Worm (Caenorhabditis elegans) whole organism, L4 larva: Measurements from ENCODE around the gene C17B7.14.

Source experiments
- F49E8.2 ChIP-seq: sonication (generic microtip); optimal IDR thresholded peaks from 2 replicates; lab custom pipeline; 2016; ENCODE audit warnings: missing compliant biosample characterization, mild to moderate bottlenecking, missing genetic modification characterization, borderline replicate concordance
- attf-4 ChIP-seq: sonication (generic microtip); optimal IDR thresholded peaks from 3 replicates; lab custom pipeline; 2017; ENCODE audit warnings: missing biosample characterization, missing genetic modification characterization
- egl-27 ChIP-seq: sonication (generic microtip); optimal IDR thresholded peaks from 3 replicates; lab custom pipeline; 2017; ENCODE audit warnings: missing biosample characterization, missing genetic modification reagents, missing genetic modification characterization
- jun-1 ChIP-seq: fragments of 150-350 bp; optimal IDR thresholded peaks from 2 replicates; lab custom pipeline; 2014; ENCODE audit warnings: missing biosample characterization, missing genetic modification reagents, missing genetic modification characterization
- lin-29 ChIP-seq: fragments of 200-800 bp; sonication (Bioruptor generic); IDR thresholded peaks from 2 replicates; pipeline ENCODE4 v1.3.6; 2022; ENCODE audit warnings: missing genetic modification reagents, missing genetic modification characterization, missing compliant biosample characterization
- mdl-1 ChIP-seq, 2 experiments: fragments of 150-350 bp in 1 of 2; sonication (generic microtip) in 1 of 2; optimal IDR thresholded peaks; 2 replicates each; lab custom pipeline; 2014 to 2017; ENCODE audit warnings: missing biosample characterization in 2 of 2, missing genetic modification characterization in 2 of 2
- nhr-6 ChIP-seq: fragments of 150-350 bp; optimal IDR thresholded peaks from 2 replicates; lab custom pipeline; 2014; ENCODE audit warnings: missing biosample characterization, missing genetic modification characterization

DNA sequence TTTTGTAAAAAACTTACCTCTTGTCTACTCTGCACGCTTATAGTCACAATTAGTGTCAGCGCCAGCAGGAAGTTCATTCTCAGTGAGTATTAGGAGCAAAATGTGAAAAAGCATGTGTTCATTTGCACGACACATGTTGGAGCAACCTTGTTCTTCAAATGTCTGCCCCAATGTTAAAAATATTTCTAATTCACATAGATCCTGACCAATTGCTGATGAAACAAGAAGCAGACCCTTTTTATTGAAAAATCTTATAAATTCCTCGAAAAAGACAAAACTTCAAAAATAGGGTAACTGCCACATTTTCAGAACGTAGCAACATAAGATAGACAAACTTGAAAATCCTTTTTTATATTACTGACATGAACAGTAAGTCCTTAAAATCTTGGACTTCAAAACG, 3.8 kb upstream of the C17B7.14 start, which contains the start of gene C17B7.8:
- no peak for TF ChIP-seq nhr-6 (tag; lab: Kevin White, UChicago)
- TF ChIP-seq F49E8.2 (tag; lab: Kevin White, UChicago): no peak
- no peak for TF ChIP-seq attf-4
- TF ChIP-seq lin-29 (GFP tag; lab: Robert Waterston, UW): no peak
- no peak for TF ChIP-seq mdl-1 (tag; optimal IDR thresholded peaks at IDR 0.05; lab: Kevin White, UChicago)
- TF ChIP-seq egl-27 (tag; lab: Kevin White, UChicago): no peak
- no peak for TF ChIP-seq jun-1
